Fruit fly (Drosophila melanogaster): ENCODE data around the gene CG46505.
"Not testable (repeated sequence)": the region's sequence is repeated elsewhere in the genome, so short reads cannot be mapped to it uniquely, and the experiment has no call there.

dm6 chrX:22182193-22182592 is 29.6 kb downstream of the CG46505 start, which contains the start of gene CG46511:
- TF ChIP-seq pan (optimal IDR thresholded peaks at IDR 0.05); pan (GFP tag; optimal IDR thresholded peaks at IDR 0.05 in 1 of 2, IDR thresholded peaks at IDR 0.05 in 1 of 2); inv (GFP tag; IDR thresholded peaks at IDR 0.05; ENCODE audit: partially characterized antibody): not testable (repeated sequence)

All from whole organism, embryonic.